Worm (Caenorhabditis elegans) whole organism, L1 larva: ENCODE data around the gene hif-1.

Source experiments
- C16A3.4 ChIP-seq: fragments of 150-350 bp; optimal IDR thresholded peaks from 2 replicates; lab custom pipeline; 2014; ENCODE audit warnings: missing biosample characterization, missing genetic modification characterization
- aha-1 ChIP-seq: fragments of 150-350 bp; optimal IDR thresholded peaks from 2 replicates; lab custom pipeline; 2014; ENCODE audit warnings: missing biosample characterization, missing genetic modification characterization
- alr-1 ChIP-seq: fragments of 200-800 bp; sonication (Bioruptor generic); optimal IDR thresholded peaks from 2 replicates; lab custom pipeline; 2018; ENCODE audit warnings: borderline replicate concordance, mild to moderate bottlenecking, missing genetic modification characterization, missing compliant biosample characterization
- ama-1 ChIP-seq: fragments of 150-350 bp; optimal IDR thresholded peaks from 2 replicates; lab custom pipeline; 2014
- ceh-63 ChIP-seq: fragments of 200-800 bp; sonication (Bioruptor generic); optimal IDR thresholded peaks from 2 replicates; lab custom pipeline; 2018; ENCODE audit warnings: mild to moderate bottlenecking, missing genetic modification characterization, missing compliant biosample characterization
- ceh-88 ChIP-seq: fragments of 200-800 bp; sonication (Bioruptor generic); IDR thresholded peaks from 2 replicates; pipeline ENCODE4 v1.3.6; 2022; ENCODE audit warnings: missing genetic modification characterization, missing compliant biosample characterization
- ceh-90 ChIP-seq: sonication (generic microtip); optimal IDR thresholded peaks from 2 replicates; lab custom pipeline; 2016; ENCODE audit warnings: missing genetic modification characterization, missing compliant biosample characterization
- ces-1 ChIP-seq: fragments of 150-350 bp; optimal IDR thresholded peaks from 2 replicates; lab custom pipeline; 2014; ENCODE audit warnings: missing biosample characterization, missing genetic modification reagents, missing genetic modification characterization
- dpl-1 ChIP-seq, 3 experiments: fragments of 150-350 bp in 2 of 3; sonication (generic microtip) in 1 of 3; optimal IDR thresholded peaks; 2 replicates each; lab custom pipeline; 2014 to 2017; ENCODE audit warnings: missing biosample characterization in 3 of 3, missing genetic modification characterization in 3 of 3, missing genetic modification reagents in 3 of 3
- dsc-1 ChIP-seq: sonication (generic microtip); optimal IDR thresholded peaks from 2 replicates; lab custom pipeline; 2016; ENCODE audit warnings: mild to moderate bottlenecking, missing genetic modification characterization, missing compliant biosample characterization
- efl-1 ChIP-seq, 4 experiments: fragments of 150-350 bp; optimal IDR thresholded peaks in 3 of 4; peaks in 1 of 4; 1 replicate in 1 of 4; 2 replicates in 3 of 4; lab custom pipeline; 2014; ENCODE audit warnings: missing biosample characterization in 2 of 4, missing genetic modification characterization in 2 of 4, missing genetic modification reagents in 2 of 4
- efl-3 ChIP-seq: fragments of 200-800 bp; sonication (Bioruptor generic); optimal IDR thresholded peaks from 2 replicates; lab custom pipeline; 2018; ENCODE audit warnings: mild to moderate bottlenecking, missing genetic modification characterization, missing compliant biosample characterization
- elt-2 ChIP-seq: sonication (generic microtip); optimal IDR thresholded peaks from 2 replicates; lab custom pipeline; 2016; ENCODE audit warnings: missing genetic modification characterization, mild to moderate bottlenecking, inconsistent platforms, missing compliant biosample characterization, missing genetic modification reagents
- fkh-10 ChIP-seq: sonication (generic microtip); optimal IDR thresholded peaks from 2 replicates; lab custom pipeline; 2017; ENCODE audit warnings: missing biosample characterization, missing genetic modification reagents, missing genetic modification characterization
- fkh-4 ChIP-seq: sonication (generic microtip); optimal IDR thresholded peaks from 2 replicates; lab custom pipeline; 2016; ENCODE audit warnings: missing compliant biosample characterization, missing genetic modification characterization, borderline replicate concordance
- fkh-8 ChIP-seq: sonication (generic microtip); optimal IDR thresholded peaks from 2 replicates; lab custom pipeline; 2016; ENCODE audit warnings: mild to moderate bottlenecking, missing genetic modification characterization, missing compliant biosample characterization
- fos-1 ChIP-seq: fragments of 150-350 bp; optimal IDR thresholded peaks from 2 replicates; lab custom pipeline; 2014; ENCODE audit warnings: missing biosample characterization, missing genetic modification characterization
- grh-1 ChIP-seq: fragments of 200-800 bp; sonication (Bioruptor generic); IDR thresholded peaks from 2 replicates; pipeline ENCODE4 v1.3.6; 2022; ENCODE audit warnings: missing genetic modification reagents, missing genetic modification characterization, missing compliant biosample characterization
- hlh-17 ChIP-seq: fragments of 200-800 bp; sonication (Bioruptor generic); optimal IDR thresholded peaks from 2 replicates; lab custom pipeline; 2018; ENCODE audit warnings: missing genetic modification characterization, mild to moderate bottlenecking, missing compliant biosample characterization, moderate library complexity, borderline replicate concordance
- hpl-2 ChIP-seq: fragments of 150-350 bp; optimal IDR thresholded peaks from 2 replicates; lab custom pipeline; 2014; ENCODE audit warnings: missing biosample characterization, missing genetic modification reagents, missing genetic modification characterization
- irx-1 ChIP-seq: sonication (generic microtip); optimal IDR thresholded peaks from 2 replicates; lab custom pipeline; 2016; ENCODE audit warnings: missing genetic modification characterization, missing compliant biosample characterization
- isw-1 ChIP-seq: fragments of 200-800 bp; sonication (Bioruptor generic); IDR thresholded peaks from 2 replicates; pipeline ENCODE4 v1.3.6; 2022; ENCODE audit warnings: missing genetic modification characterization, missing compliant biosample characterization
- jun-1 ChIP-seq: fragments of 150-350 bp; optimal IDR thresholded peaks from 2 replicates; lab custom pipeline; 2014; ENCODE audit warnings: missing biosample characterization, missing genetic modification reagents, missing genetic modification characterization
- lin-13 ChIP-seq: fragments of 150-350 bp; optimal IDR thresholded peaks from 2 replicates; lab custom pipeline; 2014; ENCODE audit warnings: missing biosample characterization, missing genetic modification reagents, missing genetic modification characterization
- lin-14 ChIP-seq: fragments of 200-800 bp; sonication (Bioruptor generic); optimal IDR thresholded peaks from 2 replicates; lab custom pipeline; 2018; ENCODE audit warnings: mild to moderate bottlenecking, missing genetic modification characterization, moderate library complexity, missing compliant biosample characterization
- lin-15B ChIP-seq: fragments of 150-350 bp; sonication (generic microtip); optimal IDR thresholded peaks from 3 replicates; lab custom pipeline; 2014; ENCODE audit warnings: missing biosample characterization, missing genetic modification characterization
- lin-35 ChIP-seq, 2 experiments: fragments of 150-350 bp; optimal IDR thresholded peaks; 2 replicates each; lab custom pipeline; 2014; ENCODE audit warnings: missing biosample characterization in 2 of 2, missing genetic modification characterization in 2 of 2, missing genetic modification reagents in 2 of 2
- lin-39 ChIP-seq: fragments of 150-350 bp; optimal IDR thresholded peaks from 2 replicates; lab custom pipeline; 2014; ENCODE audit warnings: missing biosample characterization, missing genetic modification reagents, missing genetic modification characterization
- lir-3 ChIP-seq: sonication (generic microtip); optimal IDR thresholded peaks from 2 replicates; lab custom pipeline; 2016; ENCODE audit warnings: mild to moderate bottlenecking, missing genetic modification characterization, moderate library complexity, missing compliant biosample characterization; ENCODE audit not compliant: poor library complexity
- lsy-2 ChIP-seq, 2 experiments: fragments of 150-350 bp; optimal IDR thresholded peaks; 2 replicates each; lab custom pipeline; 2014; ENCODE audit warnings: missing biosample characterization in 2 of 2, missing genetic modification characterization in 2 of 2
- mep-1 ChIP-seq: fragments of 150-350 bp; optimal IDR thresholded peaks from 2 replicates; lab custom pipeline; 2014; ENCODE audit warnings: missing biosample characterization, missing genetic modification characterization
- nhr-11 ChIP-seq: fragments of 150-350 bp; optimal IDR thresholded peaks from 2 replicates; lab custom pipeline; 2014; ENCODE audit warnings: missing biosample characterization, missing genetic modification characterization
- nhr-12 ChIP-seq: sonication (generic microtip); optimal IDR thresholded peaks from 2 replicates; lab custom pipeline; 2017; ENCODE audit warnings: missing biosample characterization, missing genetic modification characterization
- nhr-19 ChIP-seq: fragments of 200-800 bp; sonication (Bioruptor generic); conservative IDR thresholded peaks from 2 replicates; pipeline ENCODE4 v1.3.6; 2022; ENCODE audit warnings: missing genetic modification characterization, missing compliant biosample characterization
- nhr-20 ChIP-seq: sonication (generic microtip); optimal IDR thresholded peaks from 2 replicates; lab custom pipeline; 2016; ENCODE audit warnings: mild to moderate bottlenecking, missing genetic modification characterization, missing compliant biosample characterization
- nhr-76 ChIP-seq: sonication (generic microtip); optimal IDR thresholded peaks from 2 replicates; lab custom pipeline; 2017; ENCODE audit warnings: missing biosample characterization, missing genetic modification characterization
- pag-3 ChIP-seq: sonication (generic microtip); optimal IDR thresholded peaks from 2 replicates; lab custom pipeline; 2017; ENCODE audit warnings: missing genetic modification characterization, mild to moderate bottlenecking, missing compliant biosample characterization, antibody characterized with exemption, borderline replicate concordance; ENCODE audit not compliant: insufficient read depth
- rnt-1 ChIP-seq: sonication (generic microtip); optimal IDR thresholded peaks from 2 replicates; lab custom pipeline; 2016; ENCODE audit warnings: mild to moderate bottlenecking, missing genetic modification characterization, moderate library complexity, missing compliant biosample characterization
- snpc-4 ChIP-seq: fragments of 150-350 bp; optimal IDR thresholded peaks from 2 replicates; lab custom pipeline; 2014; ENCODE audit warnings: missing biosample characterization, missing genetic modification characterization
- snu-23 ChIP-seq: sonication (generic microtip); optimal IDR thresholded peaks from 2 replicates; lab custom pipeline; 2016; ENCODE audit warnings: missing genetic modification characterization, missing compliant biosample characterization
- sox-4 ChIP-seq: sonication (generic microtip); optimal IDR thresholded peaks from 2 replicates; lab custom pipeline; 2016; ENCODE audit warnings: missing genetic modification characterization, missing compliant biosample characterization
- sptf-1 ChIP-seq: fragments of 150-350 bp; optimal IDR thresholded peaks from 2 replicates; lab custom pipeline; 2014; ENCODE audit warnings: missing biosample characterization, missing genetic modification characterization
- swsn-7 ChIP-seq: sonication (generic microtip); optimal IDR thresholded peaks from 2 replicates; lab custom pipeline; 2016; ENCODE audit warnings: missing genetic modification characterization, missing compliant biosample characterization
- tbx-2 ChIP-seq: sonication (generic microtip); optimal IDR thresholded peaks from 2 replicates; lab custom pipeline; 2016; ENCODE audit warnings: missing genetic modification characterization, missing compliant biosample characterization
- unc-30 ChIP-seq: sonication (generic microtip); optimal IDR thresholded peaks from 2 replicates; lab custom pipeline; 2017; ENCODE audit warnings: missing biosample characterization, missing genetic modification characterization
- unc-86 ChIP-seq: sonication (generic microtip); optimal IDR thresholded peaks from 2 replicates; lab custom pipeline; 2016; ENCODE audit warnings: missing genetic modification characterization, missing compliant biosample characterization
- unc-98 ChIP-seq: fragments of 200-800 bp; sonication (Bioruptor generic); IDR thresholded peaks from 2 replicates; pipeline ENCODE4 v1.3.6; 2022; ENCODE audit warnings: missing genetic modification characterization, missing compliant biosample characterization
- vab-15 ChIP-seq: sonication (generic microtip); optimal IDR thresholded peaks from 2 replicates; lab custom pipeline; 2017; ENCODE audit warnings: missing genotype, mild to moderate bottlenecking, missing genetic modification characterization, missing compliant biosample characterization
- zag-1 ChIP-seq: fragments of 150-350 bp; optimal IDR thresholded peaks from 2 replicates; lab custom pipeline; 2014; ENCODE audit warnings: missing biosample characterization, missing genetic modification characterization
- zip-4 ChIP-seq: fragments of 200-800 bp; sonication (Bioruptor generic); optimal IDR thresholded peaks from 2 replicates; lab custom pipeline; 2018; ENCODE audit warnings: mild to moderate bottlenecking, missing genetic modification characterization, moderate library complexity, missing compliant biosample characterization
- ztf-11 ChIP-seq, 2 experiments: sonication (generic microtip); optimal IDR thresholded peaks; 2 replicates each; lab custom pipeline; 2016 to 2017; ENCODE audit warnings: missing genetic modification characterization in 2 of 2, missing biosample characterization in 1 of 2, missing compliant biosample characterization in 1 of 2

hif-1 gene

DNA sequence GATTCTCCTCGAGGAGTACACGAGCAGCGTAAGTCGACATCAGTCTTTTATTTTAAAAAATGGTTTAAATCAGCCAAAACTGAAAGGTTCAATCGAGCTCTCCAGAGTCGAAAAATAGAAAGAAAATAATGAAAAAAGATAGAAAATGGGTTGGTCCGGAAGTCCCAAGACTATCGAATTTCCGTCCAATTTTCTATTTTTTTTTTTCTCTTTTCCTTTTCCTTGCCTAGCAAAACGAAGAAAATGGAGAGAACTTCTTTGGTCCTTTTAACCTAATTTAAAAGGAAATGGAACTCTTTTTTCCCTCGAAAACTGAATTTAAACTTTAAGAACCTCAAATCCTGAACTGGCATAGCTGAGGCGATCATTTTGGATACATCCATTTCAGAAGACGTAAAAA, 40.8 kb upstream of the hif-1 start:
- TF ChIP-seq ces-1: peak; percentile 33
- TF ChIP-seq alr-1 (tag; lab: Kevin White, UChicago): no peak
- TF ChIP-seq tbx-2 (tag; lab: Kevin White, UChicago): peak; percentile 7
- TF ChIP-seq fkh-10: peak; percentile 65
- no peak for TF ChIP-seq lin-39
- TF ChIP-seq vab-15: no peak
- no peak for TF ChIP-seq ceh-90 (tag; lab: Kevin White, UChicago)
- no peak for TF ChIP-seq fos-1 (tag; lab: Kevin White, UChicago)
- TF ChIP-seq irx-1 (tag; lab: Kevin White, UChicago): peak; percentile 2

DNA sequence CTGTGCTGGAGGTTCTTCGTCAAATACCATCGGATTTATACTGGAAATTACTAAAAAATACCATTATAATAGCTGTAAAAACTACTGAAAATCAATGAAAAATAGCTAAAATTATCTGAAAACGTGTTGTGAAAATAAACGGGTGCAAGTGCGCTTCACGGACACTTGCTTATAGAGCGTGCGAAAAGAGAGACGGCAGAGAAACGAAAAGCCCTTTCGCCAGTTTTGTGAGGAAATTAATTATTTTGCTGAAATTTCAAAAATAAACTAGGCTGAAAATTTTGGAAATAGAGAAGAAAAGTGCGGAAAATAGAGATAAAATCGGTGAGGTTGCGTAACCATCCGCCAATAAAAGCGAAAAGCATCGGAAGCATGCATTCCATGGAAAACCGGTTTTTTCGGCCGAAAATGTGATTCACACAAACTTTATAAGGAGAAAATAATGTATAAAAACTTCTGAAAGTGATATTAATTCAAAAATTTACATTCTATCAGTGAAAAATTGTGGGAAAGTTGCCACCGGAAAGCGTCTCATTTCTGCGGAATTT, 35.8 kb upstream of the hif-1 start, which contains the start of gene dnj-25:
Gene dnj-25, minus strand, starts transcription at position 57 of the 548 bp plus-strand sequence.
- TF ChIP-seq sptf-1 (tag; lab: Kevin White, UChicago) (no peak), nhr-12 (no peak), lin-15B (tag; lab: Kevin White, UChicago) (no peak), ztf-11 (tag; optimal IDR thresholded peaks at IDR 0.05; lab: Kevin White, UChicago) (no peak), lin-13 (GFP tag; lab: Kevin White, UChicago) (no peak), snpc-4 (tag; lab: Kevin White, UChicago) (no peak), efl-3 (GFP tag; lab: Kevin White, UChicago) (no peak), lin-35 (GFP tag; optimal IDR thresholded peaks at IDR 0.05; lab: Kevin White, UChicago) (peak; percentile 19 to 50), nhr-11 (tag; lab: Kevin White, UChicago) (no peak), lir-3 (tag; lab: Kevin White, UChicago) (no peak), efl-1 (optimal IDR thresholded peaks at IDR 0.05; lab: Kevin White, UChicago) (peak; percentile 35 to 46), efl-1 (GFP tag; optimal IDR thresholded peaks at IDR 0.05 in 1 of 2; lab: Kevin White, UChicago) (peak; percentile 31 to 89), elt-2 (tag; lab: Kevin White, UChicago) (no peak), nhr-20 (tag; lab: Kevin White, UChicago) (peak; percentile 14), swsn-7 (no peak), mep-1 (tag; lab: Kevin White, UChicago) (peak; percentile 51), unc-30 (no peak), lsy-2 (tag; optimal IDR thresholded peaks at IDR 0.05; lab: Kevin White, UChicago) (peak; percentile 37 to 52), pag-3 (tag; lab: Kevin White, UChicago) (no peak), tbx-2 (tag; lab: Kevin White, UChicago) (no peak), sox-4 (tag; lab: Kevin White, UChicago) (no peak), ceh-63 (GFP tag; lab: Kevin White, UChicago) (no peak), dpl-1 (GFP tag; optimal IDR thresholded peaks at IDR 0.05; lab: Kevin White, UChicago) (peak in 1 of 3 experiments; percentile 41), zip-4 (GFP tag; lab: Kevin White, UChicago) (no peak), fkh-4 (tag; lab: Kevin White, UChicago) (no peak), nhr-76 (tag; lab: Kevin White, UChicago) (no peak), ceh-88 (GFP tag; lab: Robert Waterston, UW) (no peak), irx-1 (tag; lab: Kevin White, UChicago) (no peak), hlh-17 (GFP tag; lab: Kevin White, UChicago) (no peak), lin-14 (peak; percentile 47), unc-98 (no peak), hpl-2 (GFP tag; lab: Kevin White, UChicago) (no peak), C16A3.4 (tag; lab: Kevin White, UChicago) (peak; percentile 7), nhr-19 (no peak), ces-1 (no peak), aha-1 (tag; lab: Kevin White, UChicago) (no peak), rnt-1 (tag; lab: Kevin White, UChicago) (no peak), unc-86 (tag; lab: Kevin White, UChicago) (no peak), fkh-8 (tag; lab: Kevin White, UChicago) (no peak), zag-1 (tag; lab: Kevin White, UChicago) (no peak), snu-23 (GFP tag; lab: Kevin White, UChicago) (peak; percentile 47), dsc-1 (no peak), isw-1 (GFP tag; lab: Robert Waterston, UW) (no peak), jun-1 (tag; lab: Kevin White, UChicago) (no peak), ama-1 (no peak), grh-1 (GFP tag; lab: Robert Waterston, UW) (peak; percentile 62)
